Worm (Caenorhabditis elegans) whole organism, young adult: ENCODE results near the gene dmd-5.

Experiments used
- B0019.2 ChIP-seq: fragments of 200-800 bp; sonication (Bioruptor generic); conservative IDR thresholded peaks from 2 replicates; pipeline ENCODE4 v1.3.6; 2022; ENCODE audit warnings: missing genetic modification reagents, missing genetic modification characterization, missing compliant biosample characterization
- D2030.7 ChIP-seq: fragments of 200-800 bp; sonication (Bioruptor generic); IDR thresholded peaks from 2 replicates; pipeline ENCODE4 v1.3.6; 2022; ENCODE audit warnings: missing genetic modification reagents, missing genetic modification characterization, missing compliant biosample characterization
- F10E7.11 ChIP-seq: sonication (generic microtip); optimal IDR thresholded peaks from 2 replicates; lab custom pipeline; 2017; ENCODE audit warnings: mild to moderate bottlenecking, missing genetic modification characterization, moderate library complexity, missing compliant biosample characterization
- F33H1.4 ChIP-seq: fragments of 200-800 bp; sonication (Bioruptor generic); IDR thresholded peaks from 2 replicates; pipeline ENCODE4 v1.3.6; 2022; ENCODE audit warnings: missing genetic modification reagents, missing genetic modification characterization, missing compliant biosample characterization
- F49E8.2 ChIP-seq: sonication (generic microtip); optimal IDR thresholded peaks from 3 replicates; lab custom pipeline; 2017; ENCODE audit warnings: missing genetic modification characterization, mild to moderate bottlenecking, missing compliant biosample characterization, antibody characterized with exemption, moderate library complexity; ENCODE audit not compliant: insufficient read depth
- F52B5.7 ChIP-seq: sonication (generic microtip); optimal IDR thresholded peaks from 2 replicates; lab custom pipeline; 2016; ENCODE audit warnings: mild to moderate bottlenecking, missing genetic modification characterization, missing compliant biosample characterization
- F57C9.4 ChIP-seq: sonication (generic microtip); optimal IDR thresholded peaks from 2 replicates; lab custom pipeline; 2017; ENCODE audit warnings: mild to moderate bottlenecking, missing genetic modification characterization, missing compliant biosample characterization
- Y53F4B.3 ChIP-seq: fragments of 200-800 bp; sonication (Bioruptor generic); IDR thresholded peaks from 2 replicates; pipeline ENCODE4 v1.3.6; 2022; ENCODE audit warnings: missing genetic modification reagents, missing genetic modification characterization, missing compliant biosample characterization
- Y79H2A.3 ChIP-seq: fragments of 200-800 bp; sonication (Bioruptor generic); conservative IDR thresholded peaks from 2 replicates; pipeline ENCODE4 v1.3.6; 2022; ENCODE audit warnings: missing genetic modification reagents, missing genetic modification characterization, missing compliant biosample characterization
- akir-1 ChIP-seq: fragments of 200-800 bp; sonication (Bioruptor generic); optimal IDR thresholded peaks from 2 replicates; lab custom pipeline; 2018; ENCODE audit warnings: mild to moderate bottlenecking, missing genetic modification characterization, moderate library complexity, missing compliant biosample characterization
- ama-1 ChIP-seq, 3 experiments: fragments of 150-350 bp in 1 of 3; sonication (generic microtip) in 2 of 3; optimal IDR thresholded peaks; 2 replicates each; lab custom pipeline; 2014 to 2018; ENCODE audit warnings: missing biosample characterization in 2 of 3, missing genetic modification characterization in 2 of 3, missing genetic modification reagents in 2 of 3
- aptf-2 ChIP-seq: fragments of 200-800 bp; sonication (Bioruptor generic); conservative IDR thresholded peaks from 2 replicates; pipeline ENCODE4 v1.3.6; 2022; ENCODE audit warnings: missing genetic modification reagents, missing genetic modification characterization, missing compliant biosample characterization
- athp-1 ChIP-seq: sonication (generic microtip); optimal IDR thresholded peaks from 2 replicates; lab custom pipeline; 2017; ENCODE audit warnings: mild to moderate bottlenecking, missing genetic modification characterization, missing compliant biosample characterization
- attf-5 ChIP-seq: fragments of 200-800 bp; sonication (Bioruptor generic); optimal IDR thresholded peaks from 2 replicates; lab custom pipeline; 2018; ENCODE audit warnings: mild to moderate bottlenecking, missing genetic modification characterization, missing compliant biosample characterization
- bed-1 ChIP-seq: fragments of 200-800 bp; sonication (Bioruptor generic); IDR thresholded peaks from 2 replicates; pipeline ENCODE4 v1.3.6; 2022; ENCODE audit warnings: missing genetic modification reagents, missing genetic modification characterization, missing compliant biosample characterization
- bed-2 ChIP-seq: fragments of 200-800 bp; sonication (Bioruptor generic); IDR thresholded peaks from 2 replicates; pipeline ENCODE4 v1.3.6; 2022; ENCODE audit warnings: missing genetic modification reagents, missing genetic modification characterization, missing compliant biosample characterization
- cebp-1 ChIP-seq, 2 experiments: fragments of 200-800 bp in 1 of 2; sonication (Bioruptor generic) in 1 of 2; sonication (generic microtip) in 1 of 2; IDR thresholded peaks in 1 of 2; optimal IDR thresholded peaks in 1 of 2; 2 replicates each; pipeline versions ENCODE4 v1.3.6 to Lab custom; 2017 to 2022; ENCODE audit warnings: missing compliant biosample characterization in 2 of 2, missing genetic modification characterization in 2 of 2, mild to moderate bottlenecking in 1 of 2, missing genetic modification reagents in 1 of 2, moderate library complexity in 1 of 2
- ceh-100 ChIP-seq: fragments of 200-800 bp; sonication (Bioruptor generic); IDR thresholded peaks from 2 replicates; pipeline ENCODE4 v1.3.6; 2022; ENCODE audit warnings: missing genetic modification reagents, missing genetic modification characterization, missing compliant biosample characterization
- ceh-91 ChIP-seq: fragments of 200-800 bp; sonication (Bioruptor generic); IDR thresholded peaks from 2 replicates; pipeline ENCODE4 v1.3.6; 2022; ENCODE audit warnings: missing genetic modification reagents, missing genetic modification characterization, missing compliant biosample characterization
- dpl-1 ChIP-seq: fragments of 150-350 bp; optimal IDR thresholded peaks from 2 replicates; lab custom pipeline; 2014; ENCODE audit warnings: missing biosample characterization, missing genetic modification reagents, missing genetic modification characterization
- egl-44 ChIP-seq: fragments of 200-800 bp; sonication (Bioruptor generic); IDR thresholded peaks from 2 replicates; pipeline ENCODE4 v1.3.6; 2022; ENCODE audit warnings: missing genetic modification reagents, missing genetic modification characterization, missing compliant biosample characterization
- egrh-3 ChIP-seq: fragments of 200-800 bp; sonication (Bioruptor generic); IDR thresholded peaks from 2 replicates; pipeline ENCODE4 v1.3.6; 2022; ENCODE audit warnings: missing genetic modification reagents, missing genetic modification characterization, missing compliant biosample characterization
- fkh-3 ChIP-seq: sonication (generic microtip); optimal IDR thresholded peaks from 2 replicates; lab custom pipeline; 2016; ENCODE audit warnings: mild to moderate bottlenecking, missing genetic modification characterization, missing compliant biosample characterization
- hmg-1.2 ChIP-seq: fragments of 200-800 bp; sonication (Bioruptor generic); IDR thresholded peaks from 2 replicates; pipeline ENCODE4 v1.3.6; 2022; ENCODE audit warnings: missing genetic modification reagents, missing genetic modification characterization, missing compliant biosample characterization
- hmg-20 ChIP-seq: fragments of 200-800 bp; sonication (Bioruptor generic); IDR thresholded peaks from 2 replicates; pipeline ENCODE4 v1.3.6; 2022; ENCODE audit warnings: missing genetic modification reagents, missing genetic modification characterization, missing compliant biosample characterization
- hrde-1 ChIP-seq: sonication (generic microtip); optimal IDR thresholded peaks from 2 replicates; lab custom pipeline; 2016; ENCODE audit warnings: missing genetic modification characterization, mild to moderate bottlenecking, missing compliant biosample characterization, moderate library complexity, missing genotype, missing genetic modification reagents, borderline replicate concordance
- hsf-1 ChIP-seq: fragments of 200-800 bp; sonication (Bioruptor generic); IDR thresholded peaks from 2 replicates; pipeline ENCODE4 v1.3.6; 2022; ENCODE audit warnings: missing genetic modification reagents, missing genetic modification characterization, missing compliant biosample characterization
- lag-1 ChIP-seq: fragments of 200-800 bp; sonication (Bioruptor generic); IDR thresholded peaks from 2 replicates; pipeline ENCODE4 v1.3.6; 2022; ENCODE audit warnings: missing genetic modification reagents, missing genetic modification characterization, missing compliant biosample characterization
- madf-3 ChIP-seq: fragments of 200-800 bp; sonication (Bioruptor generic); IDR thresholded peaks from 2 replicates; pipeline ENCODE4 v1.3.6; 2022; ENCODE audit warnings: missing genetic modification reagents, missing genetic modification characterization, missing compliant biosample characterization
- madf-8 ChIP-seq: fragments of 200-800 bp; sonication (Bioruptor generic); conservative IDR thresholded peaks from 2 replicates; pipeline ENCODE4 v1.3.6; 2022; ENCODE audit warnings: missing genetic modification reagents, missing genetic modification characterization, missing compliant biosample characterization
- nfyb-1 ChIP-seq: fragments of 200-800 bp; sonication (Bioruptor generic); IDR thresholded peaks from 2 replicates; pipeline ENCODE4 v1.3.6; 2022; ENCODE audit warnings: missing genetic modification reagents, missing genetic modification characterization, missing compliant biosample characterization
- nhr-179 ChIP-seq: sonication (generic microtip); optimal IDR thresholded peaks from 2 replicates; lab custom pipeline; 2016; ENCODE audit warnings: mild to moderate bottlenecking, missing genetic modification characterization, missing compliant biosample characterization
- nhr-90 ChIP-seq: sonication (generic microtip); optimal IDR thresholded peaks from 2 replicates; lab custom pipeline; 2016; ENCODE audit warnings: missing genotype, mild to moderate bottlenecking, missing genetic modification characterization, missing compliant biosample characterization
- pbrm-1 ChIP-seq: fragments of 200-800 bp; sonication (Bioruptor generic); IDR thresholded peaks from 2 replicates; pipeline ENCODE4 v1.3.6; 2022; ENCODE audit warnings: missing genetic modification reagents, missing genetic modification characterization, missing compliant biosample characterization
- pha-4 ChIP-seq: fragments of 150-350 bp; sonication (generic microtip); optimal IDR thresholded peaks from 2 replicates; lab custom pipeline; 2014; ENCODE audit warnings: missing biosample characterization, missing genetic modification reagents, missing genetic modification characterization
- repo-1 ChIP-seq: sonication (generic microtip); optimal IDR thresholded peaks from 2 replicates; lab custom pipeline; 2017; ENCODE audit warnings: mild to moderate bottlenecking, missing genetic modification characterization, missing compliant biosample characterization
- sdz-38 ChIP-seq: sonication (generic microtip); optimal IDR thresholded peaks from 2 replicates; lab custom pipeline; 2016; ENCODE audit warnings: missing genotype, missing genetic modification characterization, missing compliant biosample characterization
- sea-2 ChIP-seq: fragments of 200-800 bp; sonication (Bioruptor generic); IDR thresholded peaks from 2 replicates; pipeline ENCODE4 v1.3.6; 2022; ENCODE audit warnings: missing genetic modification characterization, missing compliant biosample characterization
- snpc-1.1 ChIP-seq: sonication (generic microtip); optimal IDR thresholded peaks from 2 replicates; lab custom pipeline; 2017; ENCODE audit warnings: missing genetic modification characterization, mild to moderate bottlenecking, missing compliant biosample characterization, antibody characterized with exemption, moderate library complexity, missing genotype, missing genetic modification reagents; ENCODE audit not compliant: insufficient read depth
- snpc-1.3 ChIP-seq: sonication (generic microtip); optimal IDR thresholded peaks from 2 replicates; lab custom pipeline; 2017; ENCODE audit warnings: missing genetic modification characterization, mild to moderate bottlenecking, missing compliant biosample characterization, antibody characterized with exemption, moderate library complexity, missing genotype, missing genetic modification reagents; ENCODE audit not compliant: insufficient read depth
- tbx-9 ChIP-seq: sonication (generic microtip); optimal IDR thresholded peaks from 2 replicates; lab custom pipeline; 2016; ENCODE audit warnings: borderline replicate concordance, missing genetic modification characterization, inconsistent platforms, missing compliant biosample characterization
- tlf-1 ChIP-seq: fragments of 200-800 bp; sonication (Bioruptor generic); optimal IDR thresholded peaks from 2 replicates; lab custom pipeline; 2018; ENCODE audit warnings: mild to moderate bottlenecking, missing genetic modification characterization, missing compliant biosample characterization
- unc-130 ChIP-seq: sonication (generic microtip); optimal IDR thresholded peaks from 2 replicates; lab custom pipeline; 2016; ENCODE audit warnings: missing genetic modification reagents, missing genetic modification characterization, missing compliant biosample characterization
- ztf-18 ChIP-seq: sonication (generic microtip); optimal IDR thresholded peaks from 2 replicates; lab custom pipeline; 2016; ENCODE audit warnings: missing genotype, mild to moderate bottlenecking, missing genetic modification characterization, missing compliant biosample characterization
- ztf-22 ChIP-seq: fragments of 200-800 bp; sonication (Bioruptor generic); optimal IDR thresholded peaks from 2 replicates; lab custom pipeline; 2018; ENCODE audit warnings: mild to moderate bottlenecking, missing genetic modification characterization, moderate library complexity, missing compliant biosample characterization
- ztf-26 ChIP-seq: sonication (generic microtip); optimal IDR thresholded peaks from 2 replicates; lab custom pipeline; 2017; ENCODE audit warnings: missing genetic modification characterization, missing compliant biosample characterization

dmd-5 gene

DNA sequence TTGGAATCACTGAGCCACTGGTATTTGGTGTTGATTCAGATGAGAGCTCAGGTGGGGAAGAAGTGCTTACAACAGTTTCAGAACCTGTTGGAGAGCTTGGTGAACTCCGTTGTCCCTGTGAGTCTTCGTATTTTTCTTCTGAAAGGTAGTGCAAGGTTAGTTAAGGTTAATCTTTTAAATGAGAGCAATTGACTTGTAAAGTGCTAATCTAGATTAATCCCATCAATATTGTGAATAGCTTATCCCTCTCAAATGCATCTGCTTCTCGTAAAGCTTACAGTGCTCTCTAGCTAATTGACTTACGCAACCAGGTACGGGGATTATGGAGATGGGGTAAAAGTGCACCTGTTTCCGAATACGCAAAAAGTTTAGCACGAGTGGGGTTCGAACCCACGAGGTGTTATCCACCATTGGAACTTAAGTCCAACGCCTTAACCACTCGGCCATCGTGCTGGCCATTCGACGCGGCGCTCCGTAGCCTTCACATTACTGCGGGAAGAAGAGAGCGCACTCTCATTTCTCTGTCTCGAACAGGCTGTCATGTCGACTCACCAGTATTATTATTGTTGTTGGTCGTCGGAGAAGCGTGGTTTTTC lies 1.4 kb downstream of the dmd-5 start (continued):
- TF ChIP-seq B0019.2 (GFP tag; lab: Robert Waterston, UW) (no peak), Y53F4B.3 (GFP tag; lab: Robert Waterston, UW) (peak; percentile 56; the same call in 1 of the 2 replicates), F49E8.2 (tag; lab: Kevin White, UChicago) (no peak), F10E7.11 (no peak), tbx-9 (no peak), cebp-1 (GFP tag; IDR thresholded peaks at IDR 0.05; lab: Robert Waterston, UW) (no peak), cebp-1 (tag; optimal IDR thresholded peaks at IDR 0.05; lab: Kevin White, UChicago) (no peak), ztf-22 (GFP tag; lab: Kevin White, UChicago) (no peak), dpl-1 (GFP tag; lab: Kevin White, UChicago) (no peak), hmg-1.2 (peak; percentile 78), attf-5 (peak; percentile 35), tlf-1 (peak; percentile 7), madf-3 (0 out of 2 replicates have a peak, but pooled peaks have one; percentile 55), pha-4 (tag; lab: Kevin White, UChicago) (no peak), ama-1 (optimal IDR thresholded peaks at IDR 0.05; lab: Kevin White, UChicago) (no peak), ama-1 (GFP tag; optimal IDR thresholded peaks at IDR 0.05; lab: Kevin White, UChicago) (no peak), ceh-91 (GFP tag; lab: Robert Waterston, UW) (no peak), repo-1 (peak; percentile 2), F52B5.7 (tag; lab: Kevin White, UChicago) (peak; percentile 12), aptf-2 (GFP tag; lab: Robert Waterston, UW) (no peak), snpc-1.1 (tag; lab: Kevin White, UChicago) (no peak), nfyb-1 (peak; percentile 83), hmg-20 (GFP tag; lab: Robert Waterston, UW) (no peak), F33H1.4 (GFP tag; lab: Robert Waterston, UW) (0 out of 2 replicates have a peak, but pooled peaks have one; percentile 13), ceh-100 (GFP tag; lab: Robert Waterston, UW) (0 out of 2 replicates have a peak, but pooled peaks have one; percentile 27), lag-1 (GFP tag; lab: Robert Waterston, UW) (no peak), ztf-18 (tag; lab: Kevin White, UChicago) (peak; percentile 58), ztf-26 (tag; lab: Kevin White, UChicago) (no peak), akir-1 (no peak), fkh-3 (tag; lab: Kevin White, UChicago) (peak; percentile 10), nhr-90 (tag; lab: Kevin White, UChicago) (peak; percentile 58), sdz-38 (tag; lab: Kevin White, UChicago) (no peak), egl-44 (0 out of 2 replicates have a peak, but pooled peaks have one; percentile 40), hsf-1 (GFP tag; lab: Robert Waterston, UW) (no peak), pbrm-1 (GFP tag; lab: Robert Waterston, UW) (0 out of 2 replicates have a peak, but pooled peaks have one; percentile 40), Y79H2A.3 (GFP tag; lab: Robert Waterston, UW) (peak; percentile 47; the same call in 1 of the 2 replicates), bed-2 (GFP tag; lab: Robert Waterston, UW) (no peak), egrh-3 (GFP tag; lab: Robert Waterston, UW) (peak; percentile 33; the same call in 1 of the 2 replicates), sea-2 (GFP tag; lab: Robert Waterston, UW) (no peak), athp-1 (tag; lab: Kevin White, UChicago) (no peak), nhr-179 (no peak), madf-8 (GFP tag; lab: Robert Waterston, UW) (no peak), F57C9.4 (no peak), D2030.7 (GFP tag; lab: Robert Waterston, UW) (no peak), snpc-1.3 (tag; lab: Kevin White, UChicago) (peak; percentile 20), bed-1 (no peak), hrde-1 (tag; lab: Kevin White, UChicago) (no peak), unc-130 (no peak)
